Fruit fly (Drosophila melanogaster) whole organism, pupa: Measurements from ENCODE around the gene Idh.
A peak's percentile ranks its signal among the peaks of the same experiment; 100 is the strongest.

ENCODE experiments used
- CG10348 ChIP-seq: fragments of 200-800 bp; sonication (Bioruptor generic); IDR thresholded peaks from 2 replicates; pipeline ENCODE4 v1.3.6; 2022; ENCODE audit warnings: missing biosample characterization, missing genetic modification characterization
- CG12605 ChIP-seq: fragments of 200-800 bp; sonication (Bioruptor generic); IDR thresholded peaks from 2 replicates; pipeline ENCODE4 v1.3.6; 2022; ENCODE audit warnings: missing biosample characterization, missing genetic modification characterization
- CG13204 ChIP-seq: fragments of 200-800 bp; sonication (Bioruptor generic); optimal IDR thresholded peaks from 2 replicates; lab custom pipeline; 2018; ENCODE audit warnings: missing biosample characterization, mild to moderate bottlenecking, missing genetic modification characterization, moderate library complexity
- CG14655 ChIP-seq: fragments of 200-800 bp; sonication (Bioruptor generic); optimal IDR thresholded peaks from 3 replicates; lab custom pipeline; 2017; ENCODE audit warnings: mild to moderate bottlenecking, missing biosample characterization, missing genetic modification reagents, missing genetic modification characterization
- CG15710 ChIP-seq: fragments of 200-800 bp; sonication (Bioruptor generic); optimal IDR thresholded peaks from 2 replicates; lab custom pipeline; 2018; ENCODE audit warnings: missing biosample characterization, mild to moderate bottlenecking, missing genetic modification characterization, moderate library complexity
- CG17806 ChIP-seq: fragments of 200-800 bp; sonication (Bioruptor generic); optimal IDR thresholded peaks from 2 replicates; lab custom pipeline; 2018; ENCODE audit warnings: missing biosample characterization, mild to moderate bottlenecking, missing genetic modification characterization, moderate library complexity
- CG32121 ChIP-seq: fragments of 200-800 bp; sonication (Bioruptor generic); IDR thresholded peaks from 2 replicates; pipeline ENCODE4 v1.3.6; 2022; ENCODE audit warnings: missing biosample characterization, missing genetic modification characterization
- CG34367 ChIP-seq: fragments of 200-800 bp; sonication (Bioruptor generic); optimal IDR thresholded peaks from 2 replicates; lab custom pipeline; 2018; ENCODE audit warnings: missing biosample characterization, mild to moderate bottlenecking, missing genetic modification characterization
- CG4496 ChIP-seq: fragments of 200-800 bp; sonication (Bioruptor generic); IDR thresholded peaks from 3 replicates; pipeline ENCODE4 v1.3.6; 2022; ENCODE audit warnings: missing biosample characterization, missing genetic modification characterization
- CG8159 ChIP-seq: fragments of 200-800 bp; sonication (Bioruptor generic); optimal IDR thresholded peaks from 3 replicates; lab custom pipeline; 2018; ENCODE audit warnings: missing biosample characterization, mild to moderate bottlenecking, missing genetic modification characterization, moderate library complexity
- CG9948 ChIP-seq: fragments of 200-800 bp; sonication (Bioruptor generic); optimal IDR thresholded peaks from 2 replicates; lab custom pipeline; 2018; ENCODE audit warnings: missing biosample characterization, mild to moderate bottlenecking, missing genetic modification characterization, moderate library complexity
- D1 ChIP-seq: fragments of 200-800 bp; sonication (Bioruptor generic); optimal IDR thresholded peaks from 2 replicates; lab custom pipeline; 2018; ENCODE audit warnings: missing biosample characterization, mild to moderate bottlenecking, missing genetic modification characterization, moderate library complexity
- EcR ChIP-seq: fragments of 200-800 bp; sonication (Bioruptor generic); optimal IDR thresholded peaks from 3 replicates; lab custom pipeline; 2019; ENCODE audit warnings: missing biosample characterization, missing genetic modification characterization, mild to moderate bottlenecking, moderate library complexity, missing genetic modification reagents
- Ets98B ChIP-seq: fragments of 200-800 bp; sonication (Bioruptor generic); IDR thresholded peaks from 2 replicates; pipeline ENCODE4 v1.3.6; 2022; ENCODE audit warnings: missing biosample characterization, missing genetic modification characterization
- Pif1A ChIP-seq: fragments of 200-800 bp; sonication (Bioruptor generic); optimal IDR thresholded peaks from 3 replicates; lab custom pipeline; 2016; ENCODE audit warnings: missing biosample characterization, missing genetic modification characterization
- Pif1B ChIP-seq: fragments of 200-800 bp; sonication (Bioruptor generic); optimal IDR thresholded peaks from 3 replicates; lab custom pipeline; 2016; ENCODE audit warnings: missing biosample characterization, missing genetic modification characterization
- Snoo ChIP-seq: fragments of 200-800 bp; sonication (Bioruptor generic); optimal IDR thresholded peaks from 3 replicates; lab custom pipeline; 2017; ENCODE audit warnings: missing biosample characterization, mild to moderate bottlenecking, missing genetic modification characterization, inconsistent platforms
- fd96Ca ChIP-seq: fragments of 200-800 bp; sonication (Bioruptor generic); IDR thresholded peaks from 3 replicates; pipeline ENCODE4 v1.3.6; 2022; ENCODE audit warnings: missing biosample characterization, missing genetic modification characterization
- gl ChIP-seq: fragments of 200-800 bp; sonication (Bioruptor generic); optimal IDR thresholded peaks from 2 replicates; lab custom pipeline; 2018; ENCODE audit warnings: missing biosample characterization, mild to moderate bottlenecking, missing genetic modification characterization
- rn ChIP-seq: fragments of 200-800 bp; sonication (Bioruptor generic); IDR thresholded peaks from 2 replicates; pipeline ENCODE4 v1.3.6; 2022; ENCODE audit warnings: missing biosample characterization, missing genetic modification characterization

Idh gene

DNA sequence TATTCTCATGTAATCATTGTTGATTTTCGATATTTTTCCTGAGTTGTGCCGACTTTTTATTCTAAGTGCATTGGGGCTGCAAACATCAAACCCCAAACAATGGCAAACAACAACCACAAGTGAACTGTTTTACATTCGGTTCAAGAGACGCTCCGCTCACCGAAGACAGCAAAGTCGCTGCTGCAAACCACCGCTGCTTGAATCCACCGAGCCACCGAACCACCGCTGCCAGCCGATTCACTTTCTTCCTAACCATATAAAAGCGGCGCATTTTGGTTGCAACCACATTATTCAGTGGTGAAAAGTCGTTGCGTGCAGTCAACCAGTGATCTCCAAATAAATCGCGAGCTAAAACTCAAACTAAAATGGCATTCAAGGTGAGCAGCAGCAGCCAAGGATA, 24.3 kb downstream of the Idh start, which contains the start of gene Cpr66Cb:
TSS of gene Cpr66Cb (plus strand) at position 301 of the 400 bp plus-strand sequence.
- no peak for TF ChIP-seq Pif1B
- no peak for TF ChIP-seq fd96Ca
- no peak for TF ChIP-seq CG17806 (tag; lab: Kevin White, UChicago)
- TF ChIP-seq Pif1A = no peak
- TF ChIP-seq CG15710 = no peak
- no peak for TF ChIP-seq CG32121 (GFP tag; lab: Robert Waterston, UW)
- TF ChIP-seq rn (GFP tag; lab: Robert Waterston, UW) = no peak
- TF ChIP-seq CG34367 (tag; lab: Kevin White, UChicago) = no peak
- TF ChIP-seq EcR (GFP tag; lab: Kevin White, UChicago) = no peak
- TF ChIP-seq CG8159 (tag; lab: Kevin White, UChicago) = no peak
- TF ChIP-seq CG10348 (GFP tag; lab: Robert Waterston, UW) = no peak
- TF ChIP-seq D1 (tag; lab: Kevin White, UChicago) = no peak

DNA sequence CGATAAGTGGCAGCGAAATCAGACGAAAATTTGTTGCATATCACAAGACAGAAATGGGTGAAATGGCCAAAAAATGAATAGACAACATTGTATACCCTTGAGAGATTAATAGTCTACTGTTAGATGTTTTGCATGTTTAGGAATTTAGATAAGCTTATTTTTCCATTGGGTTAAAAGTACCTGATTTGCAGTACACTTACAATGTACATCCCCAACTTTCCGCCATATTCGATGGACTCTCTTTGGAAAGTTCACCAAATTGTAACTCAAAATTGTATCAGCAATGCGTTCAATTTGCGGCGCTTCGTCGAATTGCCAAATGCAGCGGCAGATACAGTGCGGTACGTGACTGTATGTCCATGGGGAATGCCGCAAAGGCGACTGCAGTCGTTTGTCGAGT, 26.4 kb downstream of the Idh start:
- TF ChIP-seq Pif1A = no peak
- TF ChIP-seq fd96Ca = peak; percentile 13; the same call in 1 of the 3 replicates
- 0 out of 2 replicates have a peak, but pooled peaks have one; percentile 35 for TF ChIP-seq Ets98B (GFP tag; lab: Robert Waterston, UW)

DNA sequence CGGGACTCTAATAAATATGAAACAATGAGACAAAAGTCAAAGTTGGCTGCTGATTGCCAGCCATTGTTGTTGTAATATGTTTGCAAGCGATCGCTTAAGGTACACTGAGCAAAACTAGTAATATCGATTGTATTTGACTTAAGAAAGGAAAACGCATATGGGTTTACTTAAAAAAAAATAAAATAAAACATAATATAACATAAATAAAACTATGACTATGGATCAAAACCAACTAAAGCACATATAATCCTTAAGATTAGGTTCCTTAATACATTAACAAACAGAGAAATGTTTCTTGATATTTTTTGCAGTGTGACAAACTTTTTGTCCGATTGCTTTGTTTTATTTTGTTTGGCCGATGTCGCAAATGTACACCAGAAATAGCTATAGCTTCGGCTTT, 27.1 kb downstream of the Idh start:
- no peak for TF ChIP-seq CG32121 (GFP tag; lab: Robert Waterston, UW)
- no peak for TF ChIP-seq Pif1B
- no peak for TF ChIP-seq gl (tag; lab: Kevin White, UChicago)
- TF ChIP-seq CG14655 = no peak
- no peak for TF ChIP-seq fd96Ca
- no peak for TF ChIP-seq Pif1A
- TF ChIP-seq rn (GFP tag; lab: Robert Waterston, UW) = no peak
- TF ChIP-seq Snoo (tag; lab: Kevin White, UChicago) = no peak
- no peak for TF ChIP-seq CG10348 (GFP tag; lab: Robert Waterston, UW)
- no peak for TF ChIP-seq CG13204 (GFP tag; lab: Kevin White, UChicago)
- TF ChIP-seq CG12605 (GFP tag; lab: Robert Waterston, UW) = no peak
- TF ChIP-seq CG15710 = no peak
- TF ChIP-seq CG9948 = no peak
- no peak for TF ChIP-seq CG17806 (tag; lab: Kevin White, UChicago)
- TF ChIP-seq CG4496 (GFP tag; lab: Robert Waterston, UW) = no peak
- TF ChIP-seq Ets98B (GFP tag; lab: Robert Waterston, UW) = no peak

dm6 chr3L:8331414-8331813, 29.3 kb downstream of the Idh start:
- TF ChIP-seq CG10348 (GFP tag; lab: Robert Waterston, UW) (no peak), CG9948 (no peak), CG4496 (GFP tag; lab: Robert Waterston, UW) (0 out of 3 replicates have a peak, but pooled peaks have one; percentile 21)

dm6 chr3L:8329005-8329404, 31.7 kb downstream of the Idh start:
- TF ChIP-seq CG8159 (tag; lab: Kevin White, UChicago) (no peak), D1 (tag; lab: Kevin White, UChicago) (peak; percentile 14), Snoo (tag; lab: Kevin White, UChicago) (no peak)
- TF ChIP-seq, all 21 proteins: peak for 1

- TF ChIP-seq Pif1A (no peak), gl (tag; lab: Kevin White, UChicago) (no peak), CG4496 (GFP tag; lab: Robert Waterston, UW) (no peak), rn (GFP tag; lab: Robert Waterston, UW) (no peak), D1 (tag; lab: Kevin White, UChicago) (no peak), Ets98B (GFP tag; lab: Robert Waterston, UW) (no peak), CG34367 (tag; lab: Kevin White, UChicago) (no peak), Snoo (tag; lab: Kevin White, UChicago) (no peak), CG14655 (no peak), fd96Ca (no peak), CG13204 (GFP tag; lab: Kevin White, UChicago) (no peak), CG12605 (GFP tag; lab: Robert Waterston, UW) (no peak), CG17806 (tag; lab: Kevin White, UChicago) (no peak), CG32121 (GFP tag; lab: Robert Waterston, UW) (no peak), CG9948 (no peak), CG8159 (tag; lab: Kevin White, UChicago) (no peak)
Observed at dm6 chr3L:8328283-8328682, 32.4 kb downstream of the Idh start, which contains the start of gene CG34462. Gene CG34462, plus strand, starts transcription at chr3L:8328583.

dm6 chr3L:8325559-8325958, 35.1 kb downstream of the Idh start, which contains the start of gene CG34461:
Gene CG34461, plus strand, starts transcription at chr3L:8325859.
- TF ChIP-seq CG12605 (GFP tag; lab: Robert Waterston, UW) (no peak), CG4496 (GFP tag; lab: Robert Waterston, UW) (0 out of 3 replicates have a peak, but pooled peaks have one; percentile 45), CG10348 (GFP tag; lab: Robert Waterston, UW) (no peak), gl (tag; lab: Kevin White, UChicago) (no peak)

DNA sequence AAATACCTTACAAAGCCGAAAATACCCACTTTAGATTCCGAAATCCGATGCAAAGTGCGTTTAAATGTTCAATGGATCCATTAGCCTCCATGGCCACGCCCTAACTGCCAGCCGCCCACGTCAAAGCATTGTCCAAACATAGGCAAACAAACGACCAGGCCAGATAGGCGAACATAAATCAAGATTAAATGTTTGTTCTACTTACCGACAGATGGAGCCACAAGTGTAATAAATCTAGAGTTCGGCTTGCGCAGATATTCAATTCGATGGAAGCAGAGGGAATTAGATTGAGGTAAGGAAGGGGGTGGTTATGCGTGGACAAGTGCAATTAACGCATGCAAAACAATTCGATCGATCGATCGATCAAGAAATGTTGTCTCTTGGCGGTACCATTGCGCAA, 36.9 kb downstream of the Idh start:
- TF ChIP-seq CG15710 = no peak
- TF ChIP-seq gl (tag; lab: Kevin White, UChicago) = no peak
- no peak for TF ChIP-seq CG8159 (tag; lab: Kevin White, UChicago)
- TF ChIP-seq CG34367 (tag; lab: Kevin White, UChicago) = no peak
- TF ChIP-seq rn (GFP tag; lab: Robert Waterston, UW) = no peak
- TF ChIP-seq CG14655 = no peak
